Worm (Caenorhabditis elegans): ENCODE measurements around the gene mxl-1.
A peak's percentile ranks its signal among the peaks of the same experiment; 100 is the strongest.

The mxl-1 gene

ce11 chrV:11217394-11217793 lies 27.2 kb upstream of the mxl-1 start, which contains the start of gene cyp-29A2:
Gene cyp-29A2, plus strand, starts transcription at chrV:11217583.
- TF ChIP-seq lin-15B (tag; optimal IDR thresholded peaks at IDR 0.05) (no peak), ztf-4 (tag; optimal IDR thresholded peaks at IDR 0.05) (no peak), pqm-1 (tag; optimal IDR thresholded peaks at IDR 0.05) (peak; percentile 18), unc-62 (GFP tag; optimal IDR thresholded peaks at IDR 0.05) (no peak), tbx-2 (tag; optimal IDR thresholded peaks at IDR 0.05) (no peak), skn-1 (tag; optimal IDR thresholded peaks at IDR 0.05) (no peak), elt-2 (tag; optimal IDR thresholded peaks at IDR 0.05) (peak; percentile 17)

ce11 chrV:11220415-11220814 lies 24.2 kb upstream of the mxl-1 start:
- TF ChIP-seq nhr-43 (tag; optimal IDR thresholded peaks at IDR 0.05; ENCODE audit: poor library complexity, severe bottlenecking) (no peak), fos-1 (tag; optimal IDR thresholded peaks at IDR 0.05) (no peak), R02D3.7 (tag; optimal IDR thresholded peaks at IDR 0.05) (no peak), lin-15B (tag; optimal IDR thresholded peaks at IDR 0.05) (no peak), ama-1 (optimal IDR thresholded peaks at IDR 0.05) (no peak), ceh-82 (tag; optimal IDR thresholded peaks at IDR 0.05) (no peak)

- TF ChIP-seq nhr-77 (tag; optimal IDR thresholded peaks at IDR 0.05): no peak
- TF ChIP-seq nhr-23 (tag; optimal IDR thresholded peaks at IDR 0.05): peak; percentile 76
These were observed 23.7 kb upstream of the mxl-1 start, which contains the start of gene T19B10.2 for ce11 chrV:11220936-11221335. Gene T19B10.2, plus strand, starts transcription at chrV:11221302.

ce11 chrV:11223698-11224097 lies 20.9 kb upstream of the mxl-1 start:
- TF ChIP-seq lin-15B (tag; optimal IDR thresholded peaks at IDR 0.05) (no peak), ceh-16 (tag; optimal IDR thresholded peaks at IDR 0.05) (no peak), skn-1 (tag; optimal IDR thresholded peaks at IDR 0.05) (no peak), nfya-1 (tag; optimal IDR thresholded peaks at IDR 0.05; ENCODE audit: insufficient read depth) (no peak), nhr-12 (tag; optimal IDR thresholded peaks at IDR 0.05) (no peak), fkh-10 (GFP tag; optimal IDR thresholded peaks at IDR 0.05) (no peak), ceh-82 (tag; optimal IDR thresholded peaks at IDR 0.05) (no peak), unc-39 (tag; optimal IDR thresholded peaks at IDR 0.05) (no peak), nhr-76 (tag; optimal IDR thresholded peaks at IDR 0.05) (no peak), elt-1 (tag; optimal IDR thresholded peaks at IDR 0.05) (no peak), nhr-77 (tag; optimal IDR thresholded peaks at IDR 0.05) (no peak), ztf-11 (tag; optimal IDR thresholded peaks at IDR 0.05) (no peak), nhr-11 (tag; optimal IDR thresholded peaks at IDR 0.05) (no peak), ZK546.5 (tag; optimal IDR thresholded peaks at IDR 0.05) (no peak), elt-3 (tag; optimal IDR thresholded peaks at IDR 0.05) (no peak), hmg-11 (tag; optimal IDR thresholded peaks at IDR 0.05) (no peak), eor-1 (tag; optimal IDR thresholded peaks at IDR 0.05) (no peak)

ce11 chrV:11225981-11226380 lies 18.7 kb upstream of the mxl-1 start, which contains the start of gene bgal-1:
Gene bgal-1, minus strand, starts transcription at chrV:11226018.
- TF ChIP-seq unc-62 (GFP tag; optimal IDR thresholded peaks at IDR 0.05): no peak
- peak; percentile 23 for TF ChIP-seq elt-2 (tag; optimal IDR thresholded peaks at IDR 0.05)
- peak; percentile 1 for TF ChIP-seq tbx-2 (tag; optimal IDR thresholded peaks at IDR 0.05)
- TF ChIP-seq mml-1 (tag; optimal IDR thresholded peaks at IDR 0.05): no peak
- peak; percentile 21 for TF ChIP-seq nhr-25 (tag; optimal IDR thresholded peaks at IDR 0.05)
- no peak for TF ChIP-seq egl-5 (tag; optimal IDR thresholded peaks at IDR 0.05)
- TF ChIP-seq lin-39 (tag; optimal IDR thresholded peaks at IDR 0.05): peak; percentile 4
- TF ChIP-seq nhr-23 (tag; optimal IDR thresholded peaks at IDR 0.05): peak; percentile 40
- no peak for TF ChIP-seq skn-1 (tag; optimal IDR thresholded peaks at IDR 0.05)
- no peak for TF ChIP-seq zag-1 (tag; optimal IDR thresholded peaks at IDR 0.05)
- peak; percentile 15 for TF ChIP-seq nfya-1 (tag; optimal IDR thresholded peaks at IDR 0.05; ENCODE audit: insufficient read depth)
- peak; percentile 33 for TF ChIP-seq lsy-12 (tag; optimal IDR thresholded peaks at IDR 0.05)
- TF ChIP-seq ama-1 (optimal IDR thresholded peaks at IDR 0.05): peak; percentile 69
- TF ChIP-seq pha-4 (tag; optimal IDR thresholded peaks at IDR 0.05): peak; percentile 62
- no peak for TF ChIP-seq pqm-1 (tag; optimal IDR thresholded peaks at IDR 0.05)
- TF ChIP-seq egl-27 (tag; optimal IDR thresholded peaks at IDR 0.05): no peak
- TF ChIP-seq daf-12 (tag; optimal IDR thresholded peaks at IDR 0.05): no peak
- TF ChIP-seq ztf-4 (tag; optimal IDR thresholded peaks at IDR 0.05): no peak
- no peak for TF ChIP-seq R02D3.7 (tag; optimal IDR thresholded peaks at IDR 0.05)

Measured in whole organism, L3 larva.